Worm (Caenorhabditis elegans): ENCODE data around the gene cnp-3.
A peak's percentile ranks its signal among the peaks of the same experiment; 100 is the strongest.

ce11 chrX:17181220-17181619 is 43.3 kb upstream of the cnp-3 start:
- TF ChIP-seq tbx-2 (tag; optimal IDR thresholded peaks at IDR 0.05) (peak; percentile 56), aly-2 (tag; optimal IDR thresholded peaks at IDR 0.05) (no peak), snpc-4 (tag; optimal IDR thresholded peaks at IDR 0.05) (peak; percentile 75), egl-27 (tag; optimal IDR thresholded peaks at IDR 0.05) (no peak), fos-1 (tag; optimal IDR thresholded peaks at IDR 0.05) (no peak), ceh-9 (tag; optimal IDR thresholded peaks at IDR 0.05) (no peak), pqm-1 (tag; optimal IDR thresholded peaks at IDR 0.05) (peak; percentile 19), nhr-76 (tag; optimal IDR thresholded peaks at IDR 0.05) (no peak), nhr-28 (tag; optimal IDR thresholded peaks at IDR 0.05) (no peak), ceh-28 (tag; optimal IDR thresholded peaks at IDR 0.05) (peak; percentile 59), lin-39 (tag; optimal IDR thresholded peaks at IDR 0.05) (peak; percentile 30)
